Worm (Caenorhabditis elegans) whole organism, L2 larva: Measurements from ENCODE around the gene K01A12.2.

Experiments used
- ama-1 ChIP-seq: fragments of 150-350 bp; optimal IDR thresholded peaks from 2 replicates; lab custom pipeline; 2018; ENCODE audit warnings: inconsistent platforms
- lin-39 ChIP-seq: fragments of 150-350 bp; optimal IDR thresholded peaks from 2 replicates; lab custom pipeline; 2014; ENCODE audit warnings: missing biosample characterization, missing genetic modification reagents, missing genetic modification characterization
- nhr-23 ChIP-seq: fragments of 150-350 bp; optimal IDR thresholded peaks from 2 replicates; lab custom pipeline; 2014; ENCODE audit warnings: missing biosample characterization, missing genetic modification reagents, missing genetic modification characterization
- nhr-237 ChIP-seq: fragments of 150-350 bp; optimal IDR thresholded peaks from 2 replicates; lab custom pipeline; 2014; ENCODE audit warnings: missing biosample characterization, missing genetic modification characterization
- snpc-4 ChIP-seq: fragments of 150-350 bp; optimal IDR thresholded peaks from 2 replicates; lab custom pipeline; 2014; ENCODE audit warnings: missing biosample characterization, missing genetic modification characterization

DNA sequence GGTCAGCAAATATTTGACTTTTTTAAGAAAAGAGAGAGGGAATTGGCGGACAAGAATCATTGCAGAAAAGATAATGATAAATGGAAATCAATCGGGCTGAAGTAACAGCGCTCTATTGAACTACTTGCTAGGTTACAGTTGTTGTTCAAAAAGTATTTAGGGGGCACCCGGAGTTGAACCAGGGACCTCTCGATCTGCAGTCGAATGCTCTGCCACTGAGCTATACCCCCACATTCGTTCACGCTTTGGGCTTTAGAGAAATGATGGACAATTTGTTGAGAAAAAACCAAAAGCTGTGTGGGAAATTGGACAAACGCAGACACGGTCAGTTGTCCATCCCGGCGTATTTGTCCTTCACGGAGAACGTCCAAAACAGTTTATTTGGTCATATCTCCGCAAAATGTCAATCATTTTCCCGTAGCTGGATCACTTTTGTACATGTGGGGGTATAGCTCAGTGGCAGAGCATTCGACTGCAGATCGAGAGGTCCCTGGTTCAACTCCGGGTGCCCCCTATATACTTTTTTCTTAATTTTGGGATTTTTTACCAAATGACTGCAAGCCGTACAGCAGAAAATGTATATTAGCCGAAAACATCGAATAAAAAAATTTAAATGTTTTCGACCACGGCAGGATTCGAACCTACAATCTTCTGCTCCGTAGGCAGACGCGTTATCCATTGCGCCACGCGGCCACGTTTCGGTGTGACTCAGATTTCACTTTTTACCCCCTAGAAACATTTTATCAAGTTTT is 10.9 kb downstream of the K01A12.2 start:
- TF ChIP-seq lin-39 (tag; lab: Kevin White, UChicago) (no peak), nhr-237 (tag; lab: Kevin White, UChicago) (no peak), snpc-4 (no peak), ama-1 (lab: Kevin White, UChicago) (no peak), nhr-23 (no peak)
